Worm (Caenorhabditis elegans) whole organism, late embryonic: Measurements from ENCODE around the gene T04A6.2.

Experiments
- C08G9.2 ChIP-seq: sonication (generic microtip); optimal IDR thresholded peaks from 2 replicates; lab custom pipeline; 2016; ENCODE audit warnings: mild to moderate bottlenecking, missing genetic modification characterization, moderate library complexity, missing compliant biosample characterization
- C38D4.7 ChIP-seq: fragments of 200-800 bp; sonication (Bioruptor generic); optimal IDR thresholded peaks from 2 replicates; lab custom pipeline; 2018; ENCODE audit warnings: mild to moderate bottlenecking, missing genetic modification characterization, moderate library complexity, missing compliant biosample characterization
- F13H6.1 ChIP-seq: sonication (generic microtip); optimal IDR thresholded peaks from 2 replicates; lab custom pipeline; 2016; ENCODE audit warnings: missing genetic modification characterization, missing compliant biosample characterization
- K02D7.2 ChIP-seq: sonication (generic microtip); optimal IDR thresholded peaks from 2 replicates; lab custom pipeline; 2017; ENCODE audit warnings: mild to moderate bottlenecking, missing genetic modification characterization, missing compliant biosample characterization
- Y22D7AL.16 ChIP-seq: sonication (generic microtip); optimal IDR thresholded peaks from 2 replicates; lab custom pipeline; 2016; ENCODE audit warnings: missing genetic modification characterization, missing compliant biosample characterization
- ahr-1 ChIP-seq: sonication (generic microtip); optimal IDR thresholded peaks from 2 replicates; lab custom pipeline; 2016; ENCODE audit warnings: missing genetic modification characterization, missing compliant biosample characterization
- ama-1 ChIP-seq: fragments of 150-350 bp; optimal IDR thresholded peaks from 2 replicates; lab custom pipeline; 2014
- ceh-14 ChIP-seq: sonication (generic microtip); optimal IDR thresholded peaks from 2 replicates; lab custom pipeline; 2016; ENCODE audit warnings: missing genotype, missing genetic modification characterization, missing compliant biosample characterization
- ceh-19 ChIP-seq: fragments of 200-800 bp; sonication (Bioruptor generic); optimal IDR thresholded peaks from 2 replicates; lab custom pipeline; 2018; ENCODE audit warnings: mild to moderate bottlenecking, missing genetic modification characterization, missing compliant biosample characterization
- ceh-22 ChIP-seq: sonication (generic microtip); optimal IDR thresholded peaks from 2 replicates; lab custom pipeline; 2017; ENCODE audit warnings: missing biosample characterization, missing genetic modification characterization
- ceh-30 ChIP-seq: fragments of 150-350 bp; optimal IDR thresholded peaks from 2 replicates; lab custom pipeline; 2014; ENCODE audit warnings: missing biosample characterization, missing genetic modification characterization
- ceh-31 ChIP-seq: sonication (generic microtip); optimal IDR thresholded peaks from 2 replicates; lab custom pipeline; 2016; ENCODE audit warnings: missing genetic modification characterization, missing compliant biosample characterization
- ceh-34 ChIP-seq: sonication (generic microtip); optimal IDR thresholded peaks from 2 replicates; lab custom pipeline; 2016; ENCODE audit warnings: mild to moderate bottlenecking, missing genetic modification characterization, missing compliant biosample characterization
- ceh-45 ChIP-seq: fragments of 200-800 bp; sonication (Bioruptor generic); IDR thresholded peaks from 2 replicates; pipeline ENCODE4 v1.3.6; 2022; ENCODE audit warnings: missing genetic modification reagents, missing genetic modification characterization, missing compliant biosample characterization
- ceh-9 ChIP-seq: sonication (generic microtip); optimal IDR thresholded peaks from 2 replicates; lab custom pipeline; 2016; ENCODE audit warnings: mild to moderate bottlenecking, missing genetic modification characterization, inconsistent platforms, missing compliant biosample characterization
- che-1 ChIP-seq: sonication (generic microtip); optimal IDR thresholded peaks from 2 replicates; lab custom pipeline; 2016; ENCODE audit warnings: mild to moderate bottlenecking, missing genetic modification characterization, missing compliant biosample characterization
- dve-1 ChIP-seq: sonication (generic microtip); optimal IDR thresholded peaks from 2 replicates; lab custom pipeline; 2017; ENCODE audit warnings: antibody characterized with exemption, mild to moderate bottlenecking, missing genetic modification characterization, missing compliant biosample characterization
- elt-4 ChIP-seq: sonication (generic microtip); optimal IDR thresholded peaks from 2 replicates; lab custom pipeline; 2016; ENCODE audit warnings: missing genetic modification characterization, missing compliant biosample characterization
- fax-1 ChIP-seq: sonication (generic microtip); optimal IDR thresholded peaks from 2 replicates; lab custom pipeline; 2016; ENCODE audit warnings: missing genotype, missing genetic modification characterization, missing compliant biosample characterization
- fkh-6 ChIP-seq: sonication (generic microtip); optimal IDR thresholded peaks from 2 replicates; lab custom pipeline; 2016; ENCODE audit warnings: missing genetic modification characterization, missing compliant biosample characterization
- hlh-13 ChIP-seq: fragments of 200-800 bp; sonication (Bioruptor generic); optimal IDR thresholded peaks from 2 replicates; lab custom pipeline; 2018; ENCODE audit warnings: mild to moderate bottlenecking, missing genetic modification characterization, missing compliant biosample characterization
- hlh-6 ChIP-seq: sonication (generic microtip); optimal IDR thresholded peaks from 2 replicates; lab custom pipeline; 2016; ENCODE audit warnings: missing genotype, missing genetic modification characterization, missing compliant biosample characterization
- hlh-8 ChIP-seq: sonication (generic microtip); optimal IDR thresholded peaks from 2 replicates; lab custom pipeline; 2016; ENCODE audit warnings: missing genotype, missing genetic modification characterization, missing compliant biosample characterization
- lim-6 ChIP-seq: sonication (generic microtip); optimal IDR thresholded peaks from 2 replicates; lab custom pipeline; 2016; ENCODE audit warnings: missing genetic modification characterization, missing compliant biosample characterization
- lin-11 ChIP-seq: fragments of 200-800 bp; sonication (Bioruptor generic); optimal IDR thresholded peaks from 2 replicates; lab custom pipeline; 2018; ENCODE audit warnings: mild to moderate bottlenecking, missing genetic modification characterization, missing compliant biosample characterization
- npax-4 ChIP-seq: sonication (generic microtip); optimal IDR thresholded peaks from 2 replicates; lab custom pipeline; 2016; ENCODE audit warnings: missing genetic modification characterization, missing compliant biosample characterization
- odd-2 ChIP-seq: sonication (generic microtip); optimal IDR thresholded peaks from 2 replicates; lab custom pipeline; 2017; ENCODE audit warnings: antibody characterized with exemption, mild to moderate bottlenecking, missing genetic modification characterization, missing compliant biosample characterization
- pha-2 ChIP-seq: sonication (generic microtip); optimal IDR thresholded peaks from 2 replicates; lab custom pipeline; 2017; ENCODE audit warnings: mild to moderate bottlenecking, missing genetic modification characterization, missing compliant biosample characterization
- pha-4 ChIP-seq: fragments of 150-350 bp; optimal IDR thresholded peaks from 2 replicates; lab custom pipeline; 2018; ENCODE audit warnings: missing biosample characterization, missing genetic modification reagents, missing genetic modification characterization
- rnt-1 ChIP-seq: sonication (generic microtip); optimal IDR thresholded peaks from 2 replicates; lab custom pipeline; 2016; ENCODE audit warnings: missing genetic modification characterization, missing compliant biosample characterization
- sox-2 ChIP-seq: fragments of 200-800 bp; sonication (Bioruptor generic); IDR thresholded peaks from 2 replicates; pipeline ENCODE4 v1.3.6; 2022; ENCODE audit warnings: missing genetic modification reagents, missing genetic modification characterization, missing compliant biosample characterization
- sox-4 ChIP-seq: sonication (generic microtip); optimal IDR thresholded peaks from 2 replicates; lab custom pipeline; 2017; ENCODE audit warnings: mild to moderate bottlenecking, missing genetic modification characterization, inconsistent platforms, missing compliant biosample characterization
- syd-9 ChIP-seq: sonication (generic microtip); optimal IDR thresholded peaks from 2 replicates; lab custom pipeline; 2016; ENCODE audit warnings: mild to moderate bottlenecking, missing genetic modification characterization, moderate library complexity, missing compliant biosample characterization
- unc-55 ChIP-seq: sonication (generic microtip); optimal IDR thresholded peaks from 2 replicates; lab custom pipeline; 2017; ENCODE audit warnings: missing biosample characterization, missing genetic modification reagents, missing genetic modification characterization
- zip-5 ChIP-seq: sonication (generic microtip); optimal IDR thresholded peaks from 2 replicates; lab custom pipeline; 2016; ENCODE audit warnings: missing genetic modification characterization, missing compliant biosample characterization

The T04A6.2 gene

ce11 chrIII:7616228-7616627 is 1.6 kb downstream of the T04A6.2 start, which contains the start of gene T04A6.1:
TSS of gene T04A6.1 (plus strand) at chrIII:7616528.
- TF ChIP-seq npax-4 (tag; lab: Kevin White, UChicago) (no peak), odd-2 (tag; lab: Kevin White, UChicago) (no peak), sox-4 (no peak), ceh-31 (no peak)

ce11 chrIII:7618294-7618693 is 3.7 kb downstream of the T04A6.2 start:
- TF ChIP-seq hlh-13 (no peak), pha-4 (no peak), ama-1 (lab: Kevin White, UChicago) (no peak), ceh-14 (tag; lab: Kevin White, UChicago) (no peak), dve-1 (tag; lab: Kevin White, UChicago) (no peak), unc-55 (no peak), C38D4.7 (GFP tag; lab: Kevin White, UChicago) (no peak), ceh-45 (no peak)

ce11 chrIII:7619846-7620245 is 5.2 kb downstream of the T04A6.2 start:
- no peak for TF ChIP-seq npax-4 (tag; lab: Kevin White, UChicago)
- TF ChIP-seq ceh-30 (tag; lab: Kevin White, UChicago) = no peak
- no peak for TF ChIP-seq ceh-22
- TF ChIP-seq ceh-19 (GFP tag; lab: Kevin White, UChicago) = no peak
- TF ChIP-seq ahr-1 (tag; lab: Kevin White, UChicago) = no peak
- no peak for TF ChIP-seq odd-2 (tag; lab: Kevin White, UChicago)
- TF ChIP-seq ceh-9 (tag; lab: Kevin White, UChicago) = no peak
- TF ChIP-seq F13H6.1 (tag; lab: Kevin White, UChicago) = no peak
- TF ChIP-seq rnt-1 (tag; lab: Kevin White, UChicago) = no peak
- TF ChIP-seq sox-4 = no peak
- no peak for TF ChIP-seq hlh-13
- TF ChIP-seq, all 69 proteins: peak for 0

DNA sequence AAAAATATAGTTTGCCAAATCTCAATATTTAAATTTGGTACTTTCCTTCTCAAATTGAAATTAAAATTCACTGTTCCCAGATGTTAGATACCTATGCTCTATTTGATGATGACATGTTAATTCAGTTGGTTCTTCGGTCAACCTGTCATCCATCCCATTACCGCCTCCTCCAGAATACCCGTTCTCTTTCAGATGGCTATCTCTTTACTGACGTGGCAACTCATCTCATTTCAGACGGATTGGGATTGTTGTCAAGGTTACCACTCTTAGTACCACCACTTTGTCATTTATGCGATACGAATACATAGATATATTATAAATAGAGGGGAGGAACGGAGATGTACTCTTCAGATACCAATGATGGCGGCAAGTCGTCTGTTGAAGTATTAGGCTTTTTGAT is 6.7 kb downstream of the T04A6.2 start:
- TF ChIP-seq K02D7.2 (tag; lab: Kevin White, UChicago) = no peak
- no peak for TF ChIP-seq ceh-31
- TF ChIP-seq pha-2 (tag; lab: Kevin White, UChicago) = no peak
- TF ChIP-seq ceh-34 (tag; lab: Kevin White, UChicago) = no peak
- no peak for TF ChIP-seq ceh-9 (tag; lab: Kevin White, UChicago)
- TF ChIP-seq syd-9 = no peak
- TF ChIP-seq lin-11 (tag; lab: Kevin White, UChicago) = no peak
- no peak for TF ChIP-seq che-1
- TF ChIP-seq hlh-6 (tag; lab: Kevin White, UChicago) = no peak
- no peak for TF ChIP-seq elt-4 (tag; lab: Kevin White, UChicago)

ce11 chrIII:7622922-7623321 is 8.3 kb downstream of the T04A6.2 start:
- TF ChIP-seq ceh-19 (GFP tag; lab: Kevin White, UChicago) (no peak), C08G9.2 (tag; lab: Kevin White, UChicago) (no peak), fkh-6 (tag; lab: Kevin White, UChicago) (no peak), elt-4 (tag; lab: Kevin White, UChicago) (no peak), zip-5 (no peak), sox-4 (no peak), lin-11 (tag; lab: Kevin White, UChicago) (no peak), ceh-34 (tag; lab: Kevin White, UChicago) (no peak), hlh-8 (tag; lab: Kevin White, UChicago) (no peak), unc-55 (no peak), Y22D7AL.16 (tag; lab: Kevin White, UChicago) (no peak), ceh-30 (tag; lab: Kevin White, UChicago) (no peak), lim-6 (no peak), che-1 (no peak), sox-2 (no peak), fax-1 (tag; lab: Kevin White, UChicago) (no peak)
